Fruit fly (Drosophila melanogaster) S2 (cell line): Measurements from ENCODE around the gene CG13920.

Experiments used
- CG8478 ChIP-seq: fragments of >200 bp; optimal IDR thresholded peaks from 2 replicates; lab custom pipeline; 2018
- CTCF ChIP-seq, 2 experiments: fragments of >200 bp; optimal IDR thresholded peaks; 2 replicates each; lab custom pipeline; 2018

Gene CG13920

DNA sequence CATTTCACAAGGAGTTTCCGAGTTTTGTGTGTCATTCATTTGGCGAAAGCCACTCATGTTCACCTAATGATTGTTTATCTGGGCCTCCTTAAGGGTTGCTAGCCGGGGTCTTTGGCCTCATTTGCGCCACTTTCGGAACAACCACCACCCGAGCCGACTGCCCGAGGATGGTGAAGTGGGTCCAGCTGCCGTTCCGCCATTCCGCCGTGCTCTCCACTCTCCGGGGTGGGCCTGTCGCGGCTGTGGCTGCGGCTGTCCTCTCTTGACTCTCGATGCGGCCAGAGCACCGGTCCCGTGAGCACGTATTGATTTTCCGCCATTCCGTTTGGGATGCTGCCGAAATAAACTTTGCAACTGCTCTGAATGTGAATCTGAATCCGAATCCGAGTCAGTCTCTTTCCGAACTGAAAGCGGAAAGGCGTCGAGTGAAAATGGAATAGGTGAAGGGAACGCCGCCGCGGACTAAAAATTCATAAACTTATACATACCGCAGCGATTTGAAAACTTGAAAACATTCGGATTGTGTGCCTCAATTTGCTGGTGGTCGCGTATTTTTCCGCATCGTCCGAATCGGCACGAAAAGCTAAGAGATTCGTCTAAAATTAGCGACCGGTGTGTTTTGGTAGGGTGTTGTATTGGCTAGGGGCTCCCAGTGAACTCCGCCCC, at the start of gene CG13920:
Gene CG13920 (plus strand): TSS at position 255 of the 666 bp plus-strand sequence.
- TF ChIP-seq CTCF (optimal IDR thresholded peaks at IDR 0.05; lab: Kevin White, UChicago): no peak
- TF ChIP-seq CG8478 (lab: Kevin White, UChicago): no peak

DNA sequence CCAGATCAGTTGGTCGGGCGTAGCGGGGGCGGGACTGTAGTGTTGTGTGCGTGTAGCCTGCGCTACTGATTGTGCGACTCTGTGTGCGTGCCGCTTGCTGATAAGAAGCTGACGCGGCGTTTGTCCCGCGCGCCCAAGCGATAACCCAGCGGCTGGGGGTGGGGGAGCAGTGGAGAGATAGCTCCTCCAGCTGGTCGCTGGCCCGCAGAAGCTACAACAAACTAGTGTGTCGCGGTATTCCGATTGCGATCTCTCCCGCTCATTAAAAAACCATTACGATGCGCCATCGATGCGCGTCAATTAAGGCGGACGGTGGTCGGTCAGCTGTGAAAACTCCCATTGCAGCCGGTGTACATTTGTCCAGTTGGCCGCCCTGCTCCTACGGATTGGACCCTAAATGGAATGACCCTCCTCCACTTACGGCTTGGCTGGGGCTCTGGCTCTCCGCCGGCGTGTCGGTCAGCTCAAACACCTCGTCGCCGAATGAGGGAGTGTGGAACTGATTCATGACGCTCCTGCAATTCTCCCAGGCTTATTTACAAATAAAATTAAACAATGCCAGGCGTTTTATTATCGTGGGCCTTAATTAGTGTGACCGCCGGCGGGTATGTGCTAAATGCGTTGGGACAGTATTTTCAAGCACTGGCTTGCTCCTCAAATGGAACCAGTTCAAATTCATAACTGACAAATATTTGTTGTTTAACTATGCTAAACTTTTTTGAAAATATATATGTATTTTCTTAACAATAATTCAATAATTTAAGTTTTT, 46.5 kb upstream of the CG13920 start, which contains the start of gene CG12104:
Gene CG12104 (minus strand): TSS at position 611 of the 769 bp plus-strand sequence.
- TF ChIP-seq CG8478 (lab: Kevin White, UChicago) (no peak), CTCF (optimal IDR thresholded peaks at IDR 0.05; lab: Kevin White, UChicago) (no peak)

DNA sequence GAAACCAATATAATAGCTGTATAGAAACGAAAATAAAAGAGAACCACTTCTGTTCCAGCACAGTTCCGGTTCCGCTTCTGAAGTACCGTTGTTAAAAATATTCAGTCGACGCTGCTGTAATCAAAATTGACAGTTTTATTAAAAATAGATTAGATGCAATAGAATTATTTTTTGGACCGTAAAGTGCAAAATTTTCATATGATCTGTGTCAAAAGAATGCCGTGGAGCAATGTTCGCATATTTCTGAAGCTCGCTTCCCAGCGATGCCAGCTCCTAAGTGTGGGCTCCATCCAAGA, 46.0 kb upstream of the CG13920 start, which contains the start of the genes CG18170 and CG33791:
Gene CG18170 (plus strand): TSS at position 122 of the 296 bp plus-strand sequence.
Gene CG33791 (plus strand): TSS at position 122 of the 296 bp plus-strand sequence.
- TF ChIP-seq CG8478 (lab: Kevin White, UChicago): no peak
- no peak for TF ChIP-seq CTCF (optimal IDR thresholded peaks at IDR 0.05; lab: Kevin White, UChicago)

DNA sequence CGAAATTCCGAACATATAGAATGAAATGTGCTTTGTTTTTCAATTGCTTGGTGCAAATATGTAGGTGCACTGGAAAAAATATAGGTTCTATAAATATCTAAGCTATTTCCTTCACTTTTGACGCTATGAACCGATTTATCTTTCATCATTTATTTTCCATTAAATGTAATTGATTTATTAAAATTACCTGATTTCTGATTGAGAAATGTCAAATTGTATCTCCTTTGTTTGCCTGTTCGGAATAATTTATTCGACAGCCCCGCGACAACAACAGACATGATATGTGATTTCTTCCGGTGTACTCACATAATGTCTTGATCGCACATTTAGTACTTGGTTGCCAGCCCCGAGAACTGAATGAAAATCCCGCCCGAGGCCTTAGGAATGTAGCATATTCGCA, 39.1 kb upstream of the CG13920 start:
- no peak for TF ChIP-seq CG8478 (lab: Kevin White, UChicago)
- TF ChIP-seq CTCF (optimal IDR thresholded peaks at IDR 0.05; lab: Kevin White, UChicago): no peak

DNA sequence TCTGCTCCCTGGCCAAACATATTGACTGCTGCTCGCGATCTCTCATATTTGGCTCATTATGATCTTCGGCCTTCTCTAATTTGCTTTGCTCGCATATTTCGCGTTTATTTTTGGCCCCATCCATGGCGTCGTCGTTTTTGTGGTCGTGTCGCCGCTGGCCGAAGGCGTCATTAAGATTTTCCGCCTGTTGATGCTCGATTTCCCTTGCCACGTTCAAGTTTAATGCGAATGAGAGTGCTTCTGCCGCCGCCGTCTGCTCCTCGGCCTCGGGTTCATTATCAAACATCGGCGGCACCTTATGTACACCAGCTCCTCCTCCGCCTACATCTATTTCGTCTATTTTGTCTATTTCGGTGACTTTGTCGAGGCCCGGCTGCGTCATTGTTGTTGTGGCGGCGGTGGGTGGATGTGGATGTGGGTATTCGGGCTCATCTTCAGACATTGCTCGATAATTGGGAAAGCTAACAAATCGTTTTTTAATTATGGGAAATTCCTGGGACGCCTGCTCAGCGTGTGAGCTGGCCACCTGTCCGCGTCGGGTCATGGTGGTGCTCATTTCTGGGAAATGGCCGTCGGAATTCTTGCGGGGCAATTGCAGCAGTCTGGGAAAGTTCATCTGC, 34.2 kb upstream of the CG13920 start:
- TF ChIP-seq CTCF (optimal IDR thresholded peaks at IDR 0.05; lab: Kevin White, UChicago) (no peak), CG8478 (lab: Kevin White, UChicago) (no peak)

DNA sequence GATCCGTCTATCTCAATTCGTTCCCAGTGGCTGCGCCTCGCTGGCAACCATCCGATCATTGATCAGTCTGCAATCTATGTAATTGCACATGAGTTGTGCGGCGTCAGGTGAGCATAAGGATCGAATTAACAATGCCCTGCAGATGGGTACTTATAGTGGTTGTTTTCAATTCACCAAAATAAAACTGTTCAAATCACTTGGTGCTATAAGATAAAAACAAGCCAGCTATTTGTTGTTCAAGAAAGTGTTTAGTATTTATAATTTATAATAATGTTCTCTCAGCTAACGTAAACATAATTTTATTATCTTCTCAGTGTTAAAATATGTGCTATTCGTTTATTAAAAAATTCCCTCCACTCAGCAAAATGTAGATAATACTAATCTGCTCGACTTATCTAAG, 33.0 kb upstream of the CG13920 start, which contains the start of gene CG12105:
Gene CG12105 (minus strand): TSS at position 101 of the 400 bp plus-strand sequence.
- TF ChIP-seq CG8478 (lab: Kevin White, UChicago): no peak
- no peak for TF ChIP-seq CTCF (optimal IDR thresholded peaks at IDR 0.05; lab: Kevin White, UChicago)

DNA sequence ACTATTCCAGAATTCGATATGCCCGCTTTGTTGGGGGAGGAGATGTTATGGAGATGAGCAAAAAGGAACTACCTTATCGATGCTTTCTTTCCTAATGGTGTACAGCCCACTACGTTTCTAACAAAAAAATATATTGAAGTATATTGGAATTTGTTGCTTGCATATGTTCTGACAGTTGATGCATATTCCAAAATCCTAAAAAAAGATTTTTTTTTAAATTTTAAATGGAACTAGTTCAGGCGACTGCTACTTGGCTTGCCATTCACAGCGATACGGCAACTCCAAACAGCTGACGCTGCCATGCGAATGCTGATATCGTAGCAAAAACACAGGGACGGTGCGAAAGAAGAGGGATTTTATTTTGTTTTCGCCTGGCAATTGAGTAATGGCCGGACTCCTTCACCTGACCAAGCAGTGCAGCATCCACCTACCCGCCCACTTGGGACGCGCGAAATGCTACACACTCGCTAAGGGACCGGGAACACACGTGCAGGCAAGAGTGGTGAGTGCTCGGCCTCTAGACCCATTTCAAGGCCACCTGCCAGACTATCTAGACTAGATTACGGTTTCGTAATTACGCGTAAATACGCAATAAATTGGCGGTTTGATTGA, 30.5 kb upstream of the CG13920 start, which contains the start of the genes CG13926, ABCB7 and CG33230:
Gene CG13926 (minus strand): TSS at position 43 of the 612 bp plus-strand sequence.
Gene ABCB7 (plus strand): TSS at position 299 of the 612 bp plus-strand sequence.
Gene CG33230 (plus strand): TSS at position 299 of the 612 bp plus-strand sequence.
- TF ChIP-seq CG8478 (lab: Kevin White, UChicago) (no peak), CTCF (optimal IDR thresholded peaks at IDR 0.05; lab: Kevin White, UChicago) (no peak)

DNA sequence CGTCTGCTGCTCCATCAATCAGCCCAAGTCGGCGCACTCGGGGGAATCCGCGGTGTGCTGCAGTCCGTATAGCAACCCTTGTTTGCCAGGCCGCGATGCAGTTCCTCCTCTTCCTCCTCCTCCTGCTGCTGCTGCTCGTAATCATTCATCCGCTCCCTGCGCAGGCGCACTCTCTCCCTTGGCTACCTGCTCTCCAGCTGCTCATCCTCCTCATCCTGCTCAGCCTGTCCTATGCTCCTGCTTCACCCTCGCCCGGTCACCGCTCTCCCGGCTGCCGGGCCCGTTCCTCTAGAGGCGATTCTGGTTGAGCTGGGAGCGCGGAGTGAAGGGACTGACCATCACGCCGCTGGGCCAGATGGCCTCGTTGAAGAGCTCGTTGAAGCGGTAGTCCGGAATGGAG, 21.8 kb upstream of the CG13920 start:
- TF ChIP-seq CG8478 (lab: Kevin White, UChicago) (no peak), CTCF (optimal IDR thresholded peaks at IDR 0.05; lab: Kevin White, UChicago) (no peak)

DNA sequence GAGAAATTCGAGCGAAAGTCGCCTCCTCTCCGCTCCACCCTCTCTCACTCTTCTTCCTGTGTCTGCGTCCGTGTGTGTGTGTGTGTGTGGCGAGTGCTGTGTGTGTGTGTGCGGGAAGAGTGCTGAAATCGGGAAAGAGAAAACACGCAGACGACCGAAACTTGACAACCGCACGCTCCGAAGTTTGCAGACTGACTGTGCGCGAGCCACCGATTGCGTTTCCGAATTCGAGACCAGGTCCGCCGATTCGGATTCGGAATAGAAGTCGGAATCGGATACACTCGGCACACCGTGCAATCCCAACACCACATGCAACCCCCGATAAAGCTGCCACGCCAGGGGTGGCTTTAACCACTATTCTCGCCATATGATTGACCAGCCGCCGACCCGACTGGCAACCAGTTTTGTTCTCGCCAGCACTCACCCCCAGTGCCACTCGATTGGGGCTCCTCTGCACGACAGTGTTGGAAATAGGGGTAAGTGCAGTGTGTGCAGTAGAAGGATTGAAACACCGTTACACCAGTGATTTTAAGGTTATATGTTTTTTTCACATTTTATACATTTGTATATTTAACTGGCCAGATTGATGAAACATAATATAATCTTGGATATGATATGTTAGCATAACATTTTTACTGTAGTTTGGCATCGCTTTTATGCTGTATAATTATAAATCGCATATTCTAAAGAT, 20.4 kb upstream of the CG13920 start, which contains the start of gene CG13928:
Gene CG13928 (minus strand): TSS at position 202 of the 691 bp plus-strand sequence.
- TF ChIP-seq CG8478 (lab: Kevin White, UChicago): no peak
- no peak for TF ChIP-seq CTCF (optimal IDR thresholded peaks at IDR 0.05; lab: Kevin White, UChicago)

DNA sequence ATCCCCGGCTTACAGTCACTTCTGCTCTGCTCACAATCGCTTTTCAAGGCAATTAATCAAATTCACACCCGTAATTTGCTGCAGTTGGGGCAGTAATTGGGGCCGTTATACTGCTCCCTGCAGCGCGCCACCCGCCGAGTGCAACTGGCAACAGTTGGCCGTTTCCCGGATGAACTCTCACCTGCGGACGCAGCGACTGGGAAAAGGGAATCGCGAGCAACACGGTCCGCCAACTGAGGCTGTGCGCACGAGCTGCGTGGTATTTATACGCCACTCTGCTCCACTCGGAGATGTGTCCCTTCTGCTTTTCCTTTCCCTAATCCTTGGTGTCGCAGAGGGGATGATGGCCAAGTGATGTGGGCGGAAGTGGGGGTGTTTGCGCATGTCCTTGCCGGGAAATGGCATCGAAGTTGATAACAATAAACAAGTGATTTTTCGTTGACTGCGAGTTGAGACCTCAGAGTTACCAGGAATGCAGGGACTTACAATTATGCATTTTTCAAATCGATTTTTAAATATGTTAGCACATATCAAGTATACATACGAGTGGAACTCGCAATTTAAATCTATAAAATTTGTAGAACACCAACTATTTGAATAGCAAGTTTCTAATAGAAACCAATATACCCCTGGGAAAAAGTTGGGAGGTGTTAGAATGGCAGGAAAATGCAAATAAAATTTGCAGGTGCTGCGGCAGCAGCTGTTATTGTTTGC, 19.5 kb upstream of the CG13920 start, which contains the start of gene GC:
Gene GC (minus strand): TSS at position 238 of the 714 bp plus-strand sequence.
- TF ChIP-seq CTCF (optimal IDR thresholded peaks at IDR 0.05; lab: Kevin White, UChicago) (no peak), CG8478 (lab: Kevin White, UChicago) (no peak)

DNA sequence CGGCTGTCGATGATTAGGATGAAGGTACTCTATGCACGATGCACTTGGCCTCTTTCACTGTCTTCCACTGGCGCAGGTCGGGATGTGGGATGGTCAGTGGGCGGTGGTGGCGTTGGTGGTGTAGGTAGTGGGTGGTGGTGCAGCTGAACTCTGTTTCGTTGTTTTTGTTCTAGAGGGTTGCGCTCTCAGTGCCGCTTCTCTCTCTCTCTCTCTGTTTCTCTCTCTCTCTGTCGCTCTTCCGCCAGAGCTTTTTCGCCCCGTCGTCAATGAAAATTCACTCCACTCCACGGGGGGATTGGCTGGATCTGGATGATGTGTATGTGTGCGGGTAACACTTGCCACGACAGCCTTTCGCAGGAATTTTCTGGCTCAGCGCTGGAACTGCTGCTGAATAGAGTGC, 11.9 kb upstream of the CG13920 start:
- TF ChIP-seq CTCF (optimal IDR thresholded peaks at IDR 0.05; lab: Kevin White, UChicago): no peak
- TF ChIP-seq CG8478 (lab: Kevin White, UChicago): no peak

DNA sequence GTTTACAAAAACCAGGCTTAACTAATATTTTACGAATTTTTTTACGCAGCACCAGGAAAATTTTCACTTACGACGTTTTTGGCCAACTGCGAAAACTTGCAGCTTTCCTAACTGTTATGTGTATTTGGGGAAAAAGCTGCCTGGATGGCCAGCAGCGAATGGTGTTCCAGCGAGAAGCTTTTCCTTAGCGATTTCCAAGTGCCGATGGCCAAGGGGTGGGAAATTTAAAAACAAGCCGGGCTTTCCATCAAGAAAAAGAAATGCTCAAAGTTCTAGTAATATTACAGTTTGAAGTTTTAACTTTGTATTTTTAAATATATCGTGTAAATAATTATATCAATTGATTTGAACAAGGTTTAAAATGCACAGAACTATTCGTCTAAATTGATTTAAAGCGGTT, 11.1 kb upstream of the CG13920 start, which contains the start of gene nSyb:
Gene nSyb (minus strand): TSS at position 101 of the 400 bp plus-strand sequence.
- TF ChIP-seq CG8478 (lab: Kevin White, UChicago) (no peak), CTCF (optimal IDR thresholded peaks at IDR 0.05; lab: Kevin White, UChicago) (no peak)
